Worm (Caenorhabditis elegans) whole organism, L4/young adult: ENCODE data around the gene W10G6.6.

ENCODE experiments used
- W03F9.2 ChIP-seq: fragments of 150-350 bp; optimal IDR thresholded peaks from 2 replicates; lab custom pipeline; 2014; ENCODE audit warnings: missing biosample characterization, missing genetic modification characterization
- dao-5 ChIP-seq: sonication (generic microtip); optimal IDR thresholded peaks from 2 replicates; lab custom pipeline; 2016; ENCODE audit warnings: missing genotype, missing genetic modification characterization, moderate library complexity, missing compliant biosample characterization
- him-1 ChIP-seq: sonication (generic microtip); optimal IDR thresholded peaks from 2 replicates; lab custom pipeline; 2016; ENCODE audit warnings: missing genotype, missing genetic modification reagents, missing genetic modification characterization, missing compliant biosample characterization

DNA sequence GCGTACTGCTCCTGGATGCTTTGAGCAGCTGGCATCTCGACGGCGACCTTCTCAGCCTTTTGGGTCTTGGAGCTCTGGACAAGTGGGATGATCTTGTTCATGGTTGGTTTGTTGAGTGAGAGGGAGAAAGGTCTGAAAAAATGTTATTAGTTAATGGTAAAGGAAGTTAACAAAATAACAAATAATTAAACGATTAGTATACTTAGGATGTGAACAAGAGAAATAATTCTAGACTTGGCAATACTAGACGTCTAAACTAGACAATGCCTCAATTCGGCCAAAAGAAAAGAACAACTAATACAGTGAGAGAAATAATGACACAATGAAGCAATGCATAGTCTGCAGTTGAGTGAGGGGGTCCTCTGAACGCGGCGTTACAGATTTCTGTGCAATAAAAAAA, 40.1 kb downstream of the W10G6.6 start, which contains the start of gene R11.4:
- TF ChIP-seq him-1 (no peak), W03F9.2 (tag; lab: Kevin White, UChicago) (no peak), dao-5 (tag; lab: Kevin White, UChicago) (no peak)
